Worm (Caenorhabditis elegans): Measurements from ENCODE around the gene lex-1.

Gene lex-1

ce11 chrIV:12086498-12086897 lies 7.2 kb downstream of the lex-1 start (continued):
- TF ChIP-seq C34F6.9 (tag; optimal IDR thresholded peaks at IDR 0.05), result peak; percentile 64
- TF ChIP-seq skn-1 (tag; optimal IDR thresholded peaks at IDR 0.05), result no peak
- TF ChIP-seq R02D3.7 (tag; optimal IDR thresholded peaks at IDR 0.05), result no peak
- no peak for TF ChIP-seq nhr-237 (tag; optimal IDR thresholded peaks at IDR 0.05)
- TF ChIP-seq peb-1 (tag; optimal IDR thresholded peaks at IDR 0.05), result no peak
- peak; percentile 70 for TF ChIP-seq gmeb-1 (tag; optimal IDR thresholded peaks at IDR 0.05)
- TF ChIP-seq fos-1 (tag; optimal IDR thresholded peaks at IDR 0.05), result peak; percentile 51
- no peak for TF ChIP-seq elt-1 (tag; optimal IDR thresholded peaks at IDR 0.05)
- peak; percentile 76 for TF ChIP-seq sma-3 (GFP tag; optimal IDR thresholded peaks at IDR 0.05)
- TF ChIP-seq nhr-10 (tag; optimal IDR thresholded peaks at IDR 0.05), result no peak
- no peak for TF ChIP-seq ztf-4 (tag; optimal IDR thresholded peaks at IDR 0.05)
- TF ChIP-seq mbf-1 (tag; optimal IDR thresholded peaks at IDR 0.05), result no peak
- TF ChIP-seq aly-2 (tag; optimal IDR thresholded peaks at IDR 0.05), result no peak

- no peak for TF ChIP-seq gmeb-1 (tag; optimal IDR thresholded peaks at IDR 0.05)
- no peak for TF ChIP-seq unc-62 (GFP tag; optimal IDR thresholded peaks at IDR 0.05)
- no peak for TF ChIP-seq dmd-4 (tag; optimal IDR thresholded peaks at IDR 0.05)
- TF ChIP-seq nhr-25 (tag; optimal IDR thresholded peaks at IDR 0.05), result peak; percentile 32
- TF ChIP-seq mdl-1 (tag; optimal IDR thresholded peaks at IDR 0.05), result no peak
- TF ChIP-seq snpc-4 (tag; optimal IDR thresholded peaks at IDR 0.05), result no peak
- peak; percentile 75 for TF ChIP-seq unc-55 (GFP tag; optimal IDR thresholded peaks at IDR 0.05)
- no peak for TF ChIP-seq peb-1 (tag; optimal IDR thresholded peaks at IDR 0.05)
- TF ChIP-seq C34F6.9 (tag; optimal IDR thresholded peaks at IDR 0.05), result peak; percentile 61
- peak; percentile 15 for TF ChIP-seq lin-13 (GFP tag; optimal IDR thresholded peaks at IDR 0.05)
- no peak for TF ChIP-seq nhr-23 (tag; optimal IDR thresholded peaks at IDR 0.05)
- no peak for TF ChIP-seq ztf-1 (GFP tag; conservative IDR thresholded peaks at IDR 0.05)
- peak; percentile 13 for TF ChIP-seq sem-4 (tag; optimal IDR thresholded peaks at IDR 0.05)
- peak; percentile 80 for TF ChIP-seq crh-2 (tag; optimal IDR thresholded peaks at IDR 0.05)
- TF ChIP-seq nhr-237 (tag; optimal IDR thresholded peaks at IDR 0.05), result no peak
- TF ChIP-seq blmp-1 (tag; optimal IDR thresholded peaks at IDR 0.05; ENCODE audit: insufficient read depth), result peak; percentile 65
- TF ChIP-seq ceh-82 (tag; optimal IDR thresholded peaks at IDR 0.05), result no peak
- TF ChIP-seq F13H6.1 (tag; optimal IDR thresholded peaks at IDR 0.05), result no peak
- peak in 1 of 2 experiments; percentile 48 for TF ChIP-seq lsy-2 (tag; optimal IDR thresholded peaks at IDR 0.05)
- TF ChIP-seq R02D3.7 (tag; optimal IDR thresholded peaks at IDR 0.05), result no peak
- TF ChIP-seq ama-1 (optimal IDR thresholded peaks at IDR 0.05), result no peak
- peak; percentile 94 for TF ChIP-seq nhr-129 (tag; optimal IDR thresholded peaks at IDR 0.05)
- TF ChIP-seq sma-3 (GFP tag; optimal IDR thresholded peaks at IDR 0.05), result no peak
- TF ChIP-seq Y55F3AM.14 (GFP tag; optimal IDR thresholded peaks at IDR 0.05), result peak; percentile 0
- TF ChIP-seq nhr-21 (tag; optimal IDR thresholded peaks at IDR 0.05), result no peak
- TF ChIP-seq mab-5 (tag; optimal IDR thresholded peaks at IDR 0.05), result no peak
- no peak for TF ChIP-seq nhr-10 (tag; optimal IDR thresholded peaks at IDR 0.05)
Measured at ce11 chrIV:12088898-12089297, 9.6 kb downstream of the lex-1 start.

ce11 chrIV:12089551-12089950 lies 10.3 kb downstream of the lex-1 start, which contains the start of gene F11A10.6:
TSS of gene F11A10.6 (minus strand) at chrIV:12089651.
- no peak for TF ChIP-seq lin-13 (GFP tag; optimal IDR thresholded peaks at IDR 0.05)
- TF ChIP-seq mbf-1 (tag; optimal IDR thresholded peaks at IDR 0.05), result no peak
- TF ChIP-seq elt-1 (tag; optimal IDR thresholded peaks at IDR 0.05), result no peak
- TF ChIP-seq nhr-12 (tag; optimal IDR thresholded peaks at IDR 0.05), result no peak
- no peak for TF ChIP-seq ztf-4 (tag; optimal IDR thresholded peaks at IDR 0.05)
- TF ChIP-seq nhr-237 (tag; optimal IDR thresholded peaks at IDR 0.05), result no peak
- TF ChIP-seq nhr-6 (tag; optimal IDR thresholded peaks at IDR 0.05), result no peak
- TF ChIP-seq snpc-4 (tag; optimal IDR thresholded peaks at IDR 0.05), result no peak
- no peak for TF ChIP-seq mab-5 (tag; optimal IDR thresholded peaks at IDR 0.05)
- no peak for TF ChIP-seq nhr-77 (tag; optimal IDR thresholded peaks at IDR 0.05)
- TF ChIP-seq crh-2 (tag; optimal IDR thresholded peaks at IDR 0.05), result no peak
- TF ChIP-seq lin-39 (tag; optimal IDR thresholded peaks at IDR 0.05), result no peak
- TF ChIP-seq mdl-1 (tag; optimal IDR thresholded peaks at IDR 0.05), result no peak
- no peak for TF ChIP-seq elt-3 (tag; optimal IDR thresholded peaks at IDR 0.05)
- no peak for TF ChIP-seq dmd-4 (tag; optimal IDR thresholded peaks at IDR 0.05)
- TF ChIP-seq Y55F3AM.14 (GFP tag; optimal IDR thresholded peaks at IDR 0.05), result no peak
- no peak for TF ChIP-seq F13H6.1 (tag; optimal IDR thresholded peaks at IDR 0.05)

ce11 chrIV:12092113-12092512 lies 12.8 kb downstream of the lex-1 start, which contains the start of gene mig-32:
TSS of gene mig-32 (minus strand) at chrIV:12092213.
- TF ChIP-seq unc-62 (GFP tag; optimal IDR thresholded peaks at IDR 0.05) (no peak), unc-55 (GFP tag; optimal IDR thresholded peaks at IDR 0.05) (no peak), lin-39 (tag; optimal IDR thresholded peaks at IDR 0.05) (no peak)

All from whole organism, L2 larva.